Fruit fly (Drosophila melanogaster) whole organism, embryonic: ENCODE data around the gene CG16727.

ENCODE experiments used
- BEAF-32 ChIP-seq: fragments of 200-800 bp; sonication (Bioruptor generic); optimal IDR thresholded peaks from 3 replicates; lab custom pipeline; 2017; ENCODE audit warnings: missing biosample characterization, missing genetic modification characterization, mild to moderate bottlenecking, moderate library complexity, missing genetic modification reagents
- CG11695 ChIP-seq: fragments of 200-800 bp; sonication (Bioruptor generic); IDR thresholded peaks from 3 replicates; pipeline ENCODE4 v1.3.6; 2022; ENCODE audit warnings: missing biosample characterization, missing genetic modification characterization
- CG12391 ChIP-seq: fragments of 200-800 bp; sonication (Bioruptor generic); optimal IDR thresholded peaks from 3 replicates; lab custom pipeline; 2018; ENCODE audit warnings: missing biosample characterization, mild to moderate bottlenecking, missing genetic modification characterization, moderate library complexity
- CG13287 ChIP-seq: fragments of 200-800 bp; sonication (Bioruptor generic); IDR thresholded peaks from 2 replicates; pipeline ENCODE4 v1.3.6; 2022; ENCODE audit warnings: missing biosample characterization, missing genetic modification characterization; ENCODE audit not compliant: partially characterized antibody
- CG15601 ChIP-seq: fragments of 200-800 bp; sonication (Bioruptor generic); optimal IDR thresholded peaks from 3 replicates; lab custom pipeline; 2019; ENCODE audit warnings: missing biosample characterization, mild to moderate bottlenecking, missing genetic modification characterization, moderate library complexity
- CG17328 ChIP-seq: fragments of 200-800 bp; sonication (Bioruptor generic); IDR thresholded peaks from 2 replicates; pipeline ENCODE4 v1.3.6; 2022; ENCODE audit warnings: missing biosample characterization, missing genetic modification characterization
- CG17361 ChIP-seq: fragments of 200-800 bp; sonication (Bioruptor generic); IDR thresholded peaks from 3 replicates; pipeline ENCODE4 v1.3.6; 2022; ENCODE audit warnings: missing biosample characterization, missing genetic modification characterization
- CG17829 ChIP-seq: fragments of 200-800 bp; optimal IDR thresholded peaks from 2 replicates; lab custom pipeline; 2019; ENCODE audit warnings: missing biosample characterization, mild to moderate bottlenecking, missing genetic modification characterization, moderate library complexity
- CG18262 ChIP-seq: fragments of 200-800 bp; optimal IDR thresholded peaks from 3 replicates; lab custom pipeline; 2019; ENCODE audit warnings: missing biosample characterization, mild to moderate bottlenecking, missing genetic modification characterization, moderate library complexity
- CG31441 ChIP-seq: fragments of 200-800 bp; sonication (Bioruptor generic); IDR thresholded peaks from 2 replicates; pipeline ENCODE4 v1.3.6; 2022; ENCODE audit warnings: missing biosample characterization, missing genetic modification characterization
- CG6254 ChIP-seq: fragments of 200-800 bp; sonication (Bioruptor generic); optimal IDR thresholded peaks from 3 replicates; lab custom pipeline; 2017; ENCODE audit warnings: mild to moderate bottlenecking, missing biosample characterization, missing genetic modification reagents, missing genetic modification characterization
- CG6791 ChIP-seq: fragments of 200-800 bp; sonication (Bioruptor generic); IDR thresholded peaks from 3 replicates; pipeline ENCODE4 v1.3.6; 2022; ENCODE audit warnings: missing biosample characterization, missing genetic modification characterization; ENCODE audit not compliant: partially characterized antibody
- CG8478 ChIP-seq: fragments of >200 bp; optimal IDR thresholded peaks from 2 replicates; lab custom pipeline; 2018
- D19A ChIP-seq: fragments of 200-800 bp; optimal IDR thresholded peaks from 3 replicates; lab custom pipeline; 2019; ENCODE audit warnings: missing biosample characterization, mild to moderate bottlenecking, missing genetic modification characterization, moderate library complexity
- Dll ChIP-seq: fragments of 200-800 bp; sonication (Bioruptor generic); IDR thresholded peaks from 4 replicates; pipeline ENCODE4 v1.3.6; 2022; ENCODE audit warnings: missing biosample characterization, missing genetic modification characterization; ENCODE audit not compliant: partially characterized antibody
- Doc3 ChIP-seq: fragments of 200-800 bp; sonication (Bioruptor generic); IDR thresholded peaks from 3 replicates; pipeline ENCODE4 v1.3.6; 2022; ENCODE audit warnings: missing biosample characterization, missing genetic modification characterization; ENCODE audit not compliant: partially characterized antibody
- ERR ChIP-seq: fragments of 200-800 bp; sonication (Bioruptor generic); optimal IDR thresholded peaks from 2 replicates; lab custom pipeline; 2016; ENCODE audit warnings: missing biosample characterization, missing genetic modification characterization
- Ets65A ChIP-seq: fragments of 200-800 bp; sonication (Bioruptor generic); peaks from one replicate; lab custom pipeline; 2016; ENCODE audit warnings: missing biosample characterization, missing genetic modification characterization
- HLHmδ ChIP-seq: fragments of 200-800 bp; sonication (Bioruptor generic); optimal IDR thresholded peaks from 2 replicates; lab custom pipeline; 2018; ENCODE audit warnings: missing biosample characterization, mild to moderate bottlenecking, missing genetic modification characterization, moderate library complexity
- Hey ChIP-seq: fragments of 200-800 bp; sonication (Bioruptor generic); optimal IDR thresholded peaks from 3 replicates; lab custom pipeline; 2018; ENCODE audit warnings: missing biosample characterization, mild to moderate bottlenecking, missing genetic modification characterization
- Hmx ChIP-seq: fragments of 200-800 bp; sonication (Bioruptor generic); optimal IDR thresholded peaks from 2 replicates; lab custom pipeline; 2016; ENCODE audit warnings: missing biosample characterization, missing genetic modification characterization
- NFAT ChIP-seq: fragments of 200-800 bp; sonication (Bioruptor generic); IDR thresholded peaks from 2 replicates; pipeline ENCODE4 v1.3.6; 2022; ENCODE audit warnings: missing biosample characterization, missing genetic modification characterization
- Scr ChIP-seq: fragments of 200-800 bp; sonication (Bioruptor generic); IDR thresholded peaks from 2 replicates; pipeline ENCODE4 v1.3.6; 2022; ENCODE audit warnings: missing biosample characterization, missing genetic modification characterization; ENCODE audit not compliant: partially characterized antibody
- Sry-δ ChIP-seq: fragments of 200-800 bp; sonication (Bioruptor generic); optimal IDR thresholded peaks from 2 replicates; lab custom pipeline; 2016; ENCODE audit warnings: missing biosample characterization, missing genetic modification characterization
- Xrp1 ChIP-seq: fragments of 200-800 bp; sonication (Bioruptor generic); IDR thresholded peaks from 2 replicates; pipeline ENCODE4 v1.3.6; 2022; ENCODE audit warnings: missing biosample characterization, missing genetic modification characterization
- amos ChIP-seq: fragments of 200-800 bp; sonication (Bioruptor generic); IDR thresholded peaks from 2 replicates; pipeline ENCODE4 v1.3.6; 2022; ENCODE audit warnings: missing biosample characterization, missing genetic modification characterization; ENCODE audit not compliant: partially characterized antibody
- ara ChIP-seq: fragments of 200-800 bp; sonication (Bioruptor generic); IDR thresholded peaks from 2 replicates; pipeline ENCODE4 v1.3.6; 2022; ENCODE audit warnings: missing biosample characterization, missing genetic modification characterization
- bsh ChIP-seq, 2 experiments: fragments of 200-800 bp; sonication (Bioruptor generic); optimal IDR thresholded peaks; 2 replicates each; lab custom pipeline; 2017 to 2018; ENCODE audit warnings: mild to moderate bottlenecking in 2 of 2, missing biosample characterization in 2 of 2, missing genetic modification characterization in 2 of 2, moderate library complexity in 1 of 2
- btn ChIP-seq: fragments of 200-800 bp; sonication (Bioruptor generic); optimal IDR thresholded peaks from 2 replicates; lab custom pipeline; 2016; ENCODE audit warnings: missing biosample characterization, missing genetic modification characterization
- dm ChIP-seq: fragments of 200-800 bp; sonication (Bioruptor generic); optimal IDR thresholded peaks from 3 replicates; lab custom pipeline; 2016; ENCODE audit warnings: missing biosample characterization, missing genetic modification characterization
- lilli ChIP-seq: fragments of 200-800 bp; sonication (Bioruptor generic); optimal IDR thresholded peaks from 3 replicates; lab custom pipeline; 2016; ENCODE audit warnings: missing biosample characterization, missing genetic modification characterization
- lola ChIP-seq, 3 experiments: fragments of >200 bp in 2 of 3; fragments of 200-800 bp in 1 of 3; sonication (Bioruptor generic) in 1 of 3; optimal IDR thresholded peaks; 2 replicates each; lab custom pipeline; 2017 to 2019; ENCODE audit warnings: missing biosample characterization in 3 of 3, missing genetic modification characterization in 3 of 3, mild to moderate bottlenecking in 1 of 3, moderate library complexity in 1 of 3
- oc ChIP-seq: fragments of 200-800 bp; sonication (Bioruptor generic); optimal IDR thresholded peaks from 2 replicates; lab custom pipeline; 2018; ENCODE audit warnings: missing biosample characterization, mild to moderate bottlenecking, missing genetic modification characterization, moderate library complexity
- phol ChIP-seq: fragments of 200-800 bp; sonication (Bioruptor generic); optimal IDR thresholded peaks from 3 replicates; lab custom pipeline; 2018; ENCODE audit warnings: missing biosample characterization, mild to moderate bottlenecking, missing genetic modification characterization, moderate library complexity
- row ChIP-seq: fragments of 200-800 bp; sonication (Bioruptor generic); IDR thresholded peaks from 3 replicates; pipeline ENCODE4 v1.3.6; 2022; ENCODE audit warnings: missing biosample characterization, missing genetic modification characterization
- sna ChIP-seq: fragments of 200-800 bp; sonication (Bioruptor generic); IDR thresholded peaks from 2 replicates; pipeline ENCODE4 v1.3.6; 2022; ENCODE audit warnings: missing biosample characterization, missing genetic modification characterization; ENCODE audit not compliant: partially characterized antibody
- stwl ChIP-seq: fragments of 200-800 bp; sonication (Bioruptor generic); optimal IDR thresholded peaks from 3 replicates; lab custom pipeline; 2018; ENCODE audit warnings: missing biosample characterization, mild to moderate bottlenecking, missing genetic modification characterization, moderate library complexity
- trem ChIP-seq: fragments of 200-800 bp; optimal IDR thresholded peaks from 3 replicates; lab custom pipeline; 2019; ENCODE audit warnings: missing biosample characterization, mild to moderate bottlenecking, missing genetic modification characterization, moderate library complexity
- unc-4 ChIP-seq: fragments of 200-800 bp; sonication (Bioruptor generic); IDR thresholded peaks from 2 replicates; pipeline ENCODE4 v1.3.6; 2022; ENCODE audit warnings: missing biosample characterization, missing genetic modification characterization; ENCODE audit not compliant: partially characterized antibody
- unpg ChIP-seq: fragments of 200-800 bp; sonication (Bioruptor generic); optimal IDR thresholded peaks from 3 replicates; lab custom pipeline; 2018; ENCODE audit warnings: missing biosample characterization, mild to moderate bottlenecking, missing genetic modification characterization, moderate library complexity
- vvl ChIP-seq: fragments of 200-800 bp; sonication (Bioruptor generic); IDR thresholded peaks from 2 replicates; pipeline ENCODE4 v1.3.6; 2022; ENCODE audit warnings: missing biosample characterization, missing genetic modification characterization
- zen2 ChIP-seq: fragments of 200-800 bp; sonication (Bioruptor generic); IDR thresholded peaks from 3 replicates; pipeline ENCODE4 v1.3.6; 2022; ENCODE audit warnings: missing biosample characterization, missing genetic modification characterization; ENCODE audit not compliant: partially characterized antibody
- zfh1 ChIP-seq: fragments of 200-800 bp; sonication (Bioruptor generic); IDR thresholded peaks from 3 replicates; pipeline ENCODE4 v1.3.6; 2022; ENCODE audit warnings: missing biosample characterization, missing genetic modification characterization

The CG16727 gene

dm6 chr3R:19583311-19583710, 29.9 kb upstream of the CG16727 start (continued):
- TF ChIP-seq CG6254 (GFP tag; lab: Kevin White, UChicago) (no peak), CG17829 (peak; percentile 11), Doc3 (GFP tag; lab: Robert Waterston, UW) (peak; percentile 61), Scr (peak; percentile 56; the same call in 1 of the 2 replicates), CG6791 (0 out of 3 replicates have a peak, but pooled peaks have one; percentile 11), trem (tag; lab: Kevin White, UChicago) (no peak), sna (peak; percentile 41; the same call in 1 of the 2 replicates), Hmx (GFP tag; lab: Kevin White, UChicago) (no peak), ara (GFP tag; lab: Robert Waterston, UW) (peak; percentile 24; the same call in 1 of the 2 replicates), unpg (GFP tag; lab: Kevin White, UChicago) (peak; percentile 3), Dll (GFP tag; lab: Robert Waterston, UW) (peak; percentile 81), CG17361 (GFP tag; lab: Robert Waterston, UW) (peak; percentile 26; the same call in 1 of the 3 replicates), phol (tag; lab: Kevin White, UChicago) (peak; percentile 6), NFAT (GFP tag; lab: Robert Waterston, UW) (no peak), CG8478 (lab: Kevin White, UChicago) (no peak), Hey (tag; lab: Kevin White, UChicago) (no peak), CG31441 (GFP tag; lab: Robert Waterston, UW) (peak; percentile 33; the same call in 1 of the 2 replicates), HLHmδ (GFP tag; lab: Kevin White, UChicago) (no peak), CG12391 (tag; lab: Kevin White, UChicago) (no peak), BEAF-32 (peak; percentile 36), unc-4 (GFP tag; lab: Robert Waterston, UW) (0 out of 2 replicates have a peak, but pooled peaks have one; percentile 23), CG11695 (GFP tag; lab: Robert Waterston, UW) (0 out of 3 replicates have a peak, but pooled peaks have one; percentile 10), zfh1 (GFP tag; lab: Robert Waterston, UW) (peak; percentile 56; the same call in 2 of the 3 replicates), vvl (GFP tag; lab: Robert Waterston, UW) (peak; percentile 7; the same call in 1 of the 2 replicates), lilli (GFP tag; lab: Kevin White, UChicago) (no peak), Ets65A (peak; percentile 56), row (GFP tag; lab: Robert Waterston, UW) (peak; percentile 48), btn (GFP tag; lab: Kevin White, UChicago) (no peak), bsh (GFP tag; optimal IDR thresholded peaks at IDR 0.05; lab: Kevin White, UChicago) (no peak), amos (GFP tag; lab: Robert Waterston, UW) (peak; percentile 24; the same call in 1 of the 2 replicates), CG18262 (peak; percentile 57), CG13287 (GFP tag; lab: Robert Waterston, UW) (peak; percentile 41; the same call in 1 of the 2 replicates), ERR (no peak), Xrp1 (GFP tag; lab: Robert Waterston, UW) (peak; percentile 34; the same call in 1 of the 2 replicates), lola (GFP tag; optimal IDR thresholded peaks at IDR 0.05; lab: Kevin White, UChicago) (peak in 1 of 3 experiments; percentile 17), oc (tag; lab: Kevin White, UChicago) (no peak), stwl (no peak), zen2 (no peak), dm (no peak), CG15601 (tag; lab: Kevin White, UChicago) (peak; percentile 5), CG17328 (no peak), Sry-δ (GFP tag; lab: Kevin White, UChicago) (peak; percentile 1), D19A (tag; lab: Kevin White, UChicago) (peak; percentile 37)
